Fruit fly (Drosophila melanogaster): ENCODE measurements around the gene CG15332.

The CG15332 gene

DNA sequence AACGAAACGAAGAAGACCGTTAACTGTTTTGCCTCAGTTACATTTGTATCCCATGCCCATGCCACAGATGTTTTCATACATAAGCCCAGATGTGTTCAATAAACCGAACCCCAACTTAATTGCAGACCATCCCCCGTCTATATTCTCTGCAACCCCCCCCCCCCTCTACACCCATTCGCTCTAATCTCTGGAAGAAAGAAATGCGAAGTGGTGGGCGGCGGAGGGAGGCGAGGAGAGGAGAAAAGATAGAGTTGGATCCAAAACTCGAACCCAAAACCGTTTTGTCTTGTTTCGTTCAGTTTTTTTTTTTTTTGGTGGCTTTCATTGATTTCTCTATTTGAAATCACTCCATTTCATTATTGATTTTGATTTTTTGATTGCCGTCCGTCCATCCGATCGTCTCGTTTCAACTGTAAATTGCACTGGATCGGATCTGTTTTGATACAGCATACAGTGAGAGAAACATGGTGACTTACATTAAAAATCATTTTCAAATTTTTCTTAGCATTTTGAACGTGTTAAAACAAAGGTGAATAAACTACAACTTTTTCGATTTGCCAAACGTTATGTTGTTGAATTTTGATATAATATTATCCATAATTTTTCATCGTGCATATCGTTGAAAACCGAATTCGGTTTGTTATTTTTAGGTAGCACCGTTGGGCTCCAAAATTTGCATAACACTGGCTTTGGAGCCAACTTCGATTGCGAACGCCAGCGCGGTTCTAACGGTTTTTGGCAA lies 19.9 kb upstream of the CG15332 start (continued):
- TF ChIP-seq CG11902 (GFP tag; optimal IDR thresholded peaks at IDR 0.05) (no peak), CG31627 (GFP tag; optimal IDR thresholded peaks at IDR 0.05) (peak; percentile 39), eg (GFP tag; IDR thresholded peaks at IDR 0.05) (peak; percentile 60; the same call in 2 of the 3 replicates), svp (GFP tag) (peak; percentile 81), topi (GFP tag; optimal IDR thresholded peaks at IDR 0.05) (peak; percentile 61), spab (GFP tag; optimal IDR thresholded peaks at IDR 0.05) (no peak), achi (GFP tag; optimal IDR thresholded peaks at IDR 0.05) (peak; percentile 39), dsx (GFP tag; optimal IDR thresholded peaks at IDR 0.05; ENCODE audit: poor library complexity, severe bottlenecking) (no peak), CG10631 (GFP tag; optimal IDR thresholded peaks at IDR 0.05) (peak; percentile 33), salr (GFP tag; optimal IDR thresholded peaks at IDR 0.05) (peak in 1 of 2 experiments; percentile 23), CG11762 (GFP tag; optimal IDR thresholded peaks at IDR 0.05; ENCODE audit: insufficient read depth) (no peak), CG16779 (tag; optimal IDR thresholded peaks at IDR 0.05) (no peak), CG6792 (GFP tag; optimal IDR thresholded peaks at IDR 0.05) (peak; percentile 24), Met (GFP tag; optimal IDR thresholded peaks at IDR 0.05) (peak; percentile 58), Gug (GFP tag; IDR thresholded peaks at IDR 0.05) (no peak), fd85E (GFP tag; optimal IDR thresholded peaks at IDR 0.05) (no peak), Sox14 (GFP tag; optimal IDR thresholded peaks at IDR 0.05) (peak; percentile 31), net (GFP tag; optimal IDR thresholded peaks at IDR 0.05) (peak; percentile 21), CG3032 (tag; optimal IDR thresholded peaks at IDR 0.05) (no peak), Lpt (GFP tag; optimal IDR thresholded peaks at IDR 0.05) (no peak), fd59A (GFP tag; optimal IDR thresholded peaks at IDR 0.05) (no peak), Hr39 (GFP tag; optimal IDR thresholded peaks at IDR 0.05) (peak; percentile 39)

DNA sequence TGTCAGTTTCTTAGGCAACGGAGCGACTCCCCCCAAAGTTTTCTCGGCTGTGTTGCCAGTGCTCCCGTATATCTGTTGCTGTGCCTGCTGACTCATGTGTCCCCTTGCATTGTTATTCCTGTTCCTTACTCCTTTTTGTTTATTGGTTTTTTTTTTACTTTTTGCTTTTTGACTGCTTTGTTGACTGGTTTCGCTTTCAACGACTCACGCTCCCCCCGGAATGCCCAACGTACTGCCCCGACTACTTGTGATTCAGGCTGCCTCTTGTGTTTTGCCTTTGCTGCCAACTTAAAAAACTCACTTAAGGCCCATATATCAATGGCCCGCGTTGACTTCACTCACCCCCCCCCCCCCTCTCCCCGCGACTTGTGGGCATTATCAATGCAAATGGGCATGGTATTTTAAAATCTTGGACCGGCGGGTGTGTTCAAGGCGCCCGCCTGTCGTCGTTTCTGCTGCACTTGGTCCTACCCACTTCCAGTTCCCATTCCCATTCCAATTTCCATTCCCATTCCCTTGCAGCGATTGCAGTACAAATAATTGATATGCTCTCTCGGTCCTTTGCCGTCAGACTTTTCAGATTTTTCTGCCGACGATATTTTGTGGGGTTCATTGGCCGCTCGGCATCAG lies 17.6 kb upstream of the CG15332 start:
- TF ChIP-seq Met (GFP tag; optimal IDR thresholded peaks at IDR 0.05) (no peak), CG10631 (GFP tag; optimal IDR thresholded peaks at IDR 0.05) (no peak), CG31627 (GFP tag; optimal IDR thresholded peaks at IDR 0.05) (no peak), Ets21C (GFP tag; optimal IDR thresholded peaks at IDR 0.05) (no peak), cyc (GFP tag; optimal IDR thresholded peaks at IDR 0.05) (no peak), CG7368 (GFP tag; optimal IDR thresholded peaks at IDR 0.05) (no peak), CG3919 (GFP tag; optimal IDR thresholded peaks at IDR 0.05) (no peak), svp (GFP tag) (no peak), CG11762 (GFP tag; optimal IDR thresholded peaks at IDR 0.05; ENCODE audit: insufficient read depth) (no peak), dsx (GFP tag; optimal IDR thresholded peaks at IDR 0.05; ENCODE audit: poor library complexity, severe bottlenecking) (peak; percentile 40), CG1621 (tag; optimal IDR thresholded peaks at IDR 0.05) (peak; percentile 42), CG6163 (GFP tag; IDR thresholded peaks at IDR 0.05) (peak; percentile 60; the same call in 1 of the 3 replicates), CG8632 (GFP tag; optimal IDR thresholded peaks at IDR 0.05) (no peak), Hr38 (GFP tag; optimal IDR thresholded peaks at IDR 0.05) (no peak), spab (GFP tag; optimal IDR thresholded peaks at IDR 0.05) (peak; percentile 37), Hr39 (GFP tag; optimal IDR thresholded peaks at IDR 0.05) (no peak), CG9139 (GFP tag; optimal IDR thresholded peaks at IDR 0.05) (peak; percentile 78), esn (GFP tag; optimal IDR thresholded peaks at IDR 0.05) (no peak), ss (GFP tag; optimal IDR thresholded peaks at IDR 0.05) (peak; percentile 74 to 79), fd85E (GFP tag; optimal IDR thresholded peaks at IDR 0.05) (no peak), Sox102F (GFP tag; optimal IDR thresholded peaks at IDR 0.05) (peak; percentile 29), CG6792 (GFP tag; optimal IDR thresholded peaks at IDR 0.05) (no peak), Blimp-1 (GFP tag; optimal IDR thresholded peaks at IDR 0.05) (peak; percentile 95), Eip78C (GFP tag) (peak; percentile 68), CG10669 (GFP tag; optimal IDR thresholded peaks at IDR 0.05) (peak; percentile 27), Hr4 (GFP tag; optimal IDR thresholded peaks at IDR 0.05) (no peak), CG6808 (GFP tag; optimal IDR thresholded peaks at IDR 0.05) (peak; percentile 76), Ets96B (tag; optimal IDR thresholded peaks at IDR 0.05) (peak; percentile 17), Lpt (GFP tag; optimal IDR thresholded peaks at IDR 0.05) (peak; percentile 17), CG16779 (tag; optimal IDR thresholded peaks at IDR 0.05) (no peak)

All from whole organism, prepupa.